Worm (Caenorhabditis elegans) whole organism, late embryonic: ENCODE measurements around the gene inx-2.

Source experiments
- ceh-22 ChIP-seq: sonication (generic microtip); optimal IDR thresholded peaks from 2 replicates; lab custom pipeline; 2017; ENCODE audit warnings: missing biosample characterization, missing genetic modification characterization
- ceh-9 ChIP-seq: sonication (generic microtip); optimal IDR thresholded peaks from 2 replicates; lab custom pipeline; 2016; ENCODE audit warnings: mild to moderate bottlenecking, missing genetic modification characterization, inconsistent platforms, missing compliant biosample characterization
- dmd-4 ChIP-seq: sonication (generic microtip); optimal IDR thresholded peaks from 2 replicates; lab custom pipeline; 2016; ENCODE audit warnings: borderline replicate concordance, missing genetic modification characterization, missing compliant biosample characterization
- ets-4 ChIP-seq: sonication (generic microtip); optimal IDR thresholded peaks from 2 replicates; lab custom pipeline; 2016; ENCODE audit warnings: missing genetic modification characterization, missing compliant biosample characterization
- fkh-6 ChIP-seq: sonication (generic microtip); optimal IDR thresholded peaks from 2 replicates; lab custom pipeline; 2016; ENCODE audit warnings: missing genetic modification characterization, missing compliant biosample characterization
- gmeb-2 ChIP-seq: sonication (generic microtip); optimal IDR thresholded peaks from 2 replicates; lab custom pipeline; 2016; ENCODE audit warnings: missing genetic modification characterization, inconsistent platforms, missing compliant biosample characterization
- hlh-13 ChIP-seq: fragments of 200-800 bp; sonication (Bioruptor generic); optimal IDR thresholded peaks from 2 replicates; lab custom pipeline; 2018; ENCODE audit warnings: mild to moderate bottlenecking, missing genetic modification characterization, missing compliant biosample characterization
- hlh-30 ChIP-seq: sonication (generic microtip); optimal IDR thresholded peaks from 2 replicates; lab custom pipeline; 2017; ENCODE audit warnings: antibody characterized with exemption, missing genetic modification characterization, missing compliant biosample characterization; ENCODE audit not compliant: insufficient read depth
- lin-11 ChIP-seq: fragments of 200-800 bp; sonication (Bioruptor generic); optimal IDR thresholded peaks from 2 replicates; lab custom pipeline; 2018; ENCODE audit warnings: mild to moderate bottlenecking, missing genetic modification characterization, missing compliant biosample characterization
- madf-2 ChIP-seq: sonication (generic microtip); optimal IDR thresholded peaks from 2 replicates; lab custom pipeline; 2017; ENCODE audit warnings: missing genetic modification characterization, missing compliant biosample characterization
- nhr-11 ChIP-seq: fragments of 150-350 bp; optimal IDR thresholded peaks from 2 replicates; lab custom pipeline; 2014; ENCODE audit warnings: missing biosample characterization, missing genetic modification characterization
- pag-3 ChIP-seq: sonication (generic microtip); optimal IDR thresholded peaks from 2 replicates; lab custom pipeline; 2016; ENCODE audit warnings: missing compliant biosample characterization, missing genetic modification characterization, borderline replicate concordance
- unc-86 ChIP-seq: sonication (generic microtip); optimal IDR thresholded peaks from 2 replicates; lab custom pipeline; 2016; ENCODE audit warnings: missing genetic modification characterization, missing compliant biosample characterization

ce11 chrX:11317939-11318338 is 21.4 kb upstream of the inx-2 start, which contains the start of gene hizr-1:
- TF ChIP-seq fkh-6 (tag; lab: Kevin White, UChicago) (no peak), ets-4 (no peak), dmd-4 (tag; lab: Kevin White, UChicago) (no peak), nhr-11 (tag; lab: Kevin White, UChicago) (no peak), hlh-30 (tag; lab: Kevin White, UChicago) (no peak), gmeb-2 (tag; lab: Kevin White, UChicago) (no peak), hlh-13 (GFP tag; lab: Kevin White, UChicago) (no peak), ceh-9 (tag; lab: Kevin White, UChicago) (no peak), madf-2 (tag; lab: Kevin White, UChicago) (no peak), lin-11 (tag; lab: Kevin White, UChicago) (no peak), unc-86 (tag; lab: Kevin White, UChicago) (no peak), ceh-22 (tag; lab: Kevin White, UChicago) (no peak), pag-3 (no peak)
